Fruit fly (Drosophila melanogaster) whole organism, embryonic: Measurements from ENCODE around the gene Hrs.

Experiments
- CG10565 ChIP-seq: fragments of 200-800 bp; sonication (Bioruptor generic); optimal IDR thresholded peaks from 3 replicates; lab custom pipeline; 2016; ENCODE audit warnings: missing biosample characterization, mild to moderate bottlenecking, missing genetic modification characterization
- CG11085 ChIP-seq: fragments of 200-800 bp; sonication (Bioruptor generic); IDR thresholded peaks from 2 replicates; pipeline ENCODE4 v1.3.6; 2022; ENCODE audit warnings: missing biosample characterization, missing genetic modification characterization
- CG12769 ChIP-seq: fragments of 200-800 bp; sonication (Bioruptor generic); optimal IDR thresholded peaks from 2 replicates; lab custom pipeline; 2019; ENCODE audit warnings: missing biosample characterization, mild to moderate bottlenecking, missing genetic modification characterization, moderate library complexity
- CG14050 ChIP-seq: fragments of 200-800 bp; sonication (Bioruptor generic); IDR thresholded peaks from 3 replicates; pipeline ENCODE4 v1.3.6; 2022; ENCODE audit warnings: missing biosample characterization, missing genetic modification characterization
- CG14710 ChIP-seq: fragments of 200-800 bp; sonication (Bioruptor generic); optimal IDR thresholded peaks from 3 replicates; lab custom pipeline; 2019; ENCODE audit warnings: missing biosample characterization, mild to moderate bottlenecking, missing genetic modification characterization, moderate library complexity
- CG15011 ChIP-seq: fragments of 200-800 bp; sonication (Bioruptor generic); optimal IDR thresholded peaks from 3 replicates; lab custom pipeline; 2018; ENCODE audit warnings: missing biosample characterization, mild to moderate bottlenecking, missing genetic modification characterization
- CG15514 ChIP-seq: fragments of 200-800 bp; sonication (Bioruptor generic); optimal IDR thresholded peaks from 3 replicates; lab custom pipeline; 2017; ENCODE audit warnings: missing biosample characterization, missing genetic modification characterization, mild to moderate bottlenecking, moderate library complexity, missing genetic modification reagents
- CG15696 ChIP-seq: fragments of 200-800 bp; sonication (Bioruptor generic); optimal IDR thresholded peaks from 2 replicates; lab custom pipeline; 2019; ENCODE audit warnings: missing biosample characterization, mild to moderate bottlenecking, missing genetic modification characterization, moderate library complexity
- CG1603 ChIP-seq: fragments of 200-800 bp; sonication (Bioruptor generic); optimal IDR thresholded peaks from 2 replicates; lab custom pipeline; 2019; ENCODE audit warnings: missing biosample characterization, mild to moderate bottlenecking, missing genetic modification characterization, moderate library complexity
- CG17361 ChIP-seq: fragments of 200-800 bp; sonication (Bioruptor generic); IDR thresholded peaks from 3 replicates; pipeline ENCODE4 v1.3.6; 2022; ENCODE audit warnings: missing biosample characterization, missing genetic modification characterization
- CG2116 ChIP-seq: fragments of 200-800 bp; sonication (Bioruptor generic); optimal IDR thresholded peaks from 3 replicates; lab custom pipeline; 2018; ENCODE audit warnings: missing biosample characterization, mild to moderate bottlenecking, missing genetic modification characterization
- CG2199 ChIP-seq: fragments of 200-800 bp; sonication (Bioruptor generic); IDR thresholded peaks from 3 replicates; pipeline ENCODE4 v1.3.6; 2022; ENCODE audit warnings: missing biosample characterization, missing genetic modification characterization
- CG30403 ChIP-seq: fragments of 200-800 bp; sonication (Bioruptor generic); optimal IDR thresholded peaks from 3 replicates; lab custom pipeline; 2016; ENCODE audit warnings: missing biosample characterization, missing genetic modification characterization
- CG31441 ChIP-seq: fragments of 200-800 bp; sonication (Bioruptor generic); IDR thresholded peaks from 2 replicates; pipeline ENCODE4 v1.3.6; 2022; ENCODE audit warnings: missing biosample characterization, missing genetic modification characterization
- CG3407 ChIP-seq: fragments of 200-800 bp; sonication (Bioruptor generic); optimal IDR thresholded peaks from 2 replicates; lab custom pipeline; 2018; ENCODE audit warnings: missing biosample characterization, mild to moderate bottlenecking, missing genetic modification characterization
- CG3838 ChIP-seq: fragments of 200-800 bp; sonication (Bioruptor generic); optimal IDR thresholded peaks from 3 replicates; lab custom pipeline; 2016; ENCODE audit warnings: missing biosample characterization, missing genetic modification characterization
- CG6254 ChIP-seq: fragments of 200-800 bp; sonication (Bioruptor generic); optimal IDR thresholded peaks from 3 replicates; lab custom pipeline; 2017; ENCODE audit warnings: mild to moderate bottlenecking, missing biosample characterization, missing genetic modification reagents, missing genetic modification characterization
- CG7357 ChIP-seq: fragments of 200-800 bp; sonication (Bioruptor generic); IDR thresholded peaks from 3 replicates; pipeline ENCODE4 v1.3.6; 2022; ENCODE audit warnings: missing biosample characterization, missing genetic modification characterization
- CG7963 ChIP-seq: fragments of 200-800 bp; sonication (Bioruptor generic); IDR thresholded peaks from 3 replicates; pipeline ENCODE4 v1.3.6; 2022; ENCODE audit warnings: missing biosample characterization, missing genetic modification characterization; ENCODE audit not compliant: partially characterized antibody
- CG9797 ChIP-seq: fragments of 200-800 bp; sonication (Bioruptor generic); optimal IDR thresholded peaks from 3 replicates; lab custom pipeline; 2018; ENCODE audit warnings: missing biosample characterization, mild to moderate bottlenecking, missing genetic modification characterization
- CG9876 ChIP-seq: fragments of 200-800 bp; sonication (Bioruptor generic); optimal IDR thresholded peaks from 2 replicates; lab custom pipeline; 2016; ENCODE audit warnings: missing biosample characterization, missing genetic modification characterization
- Dip2 ChIP-seq: fragments of 200-800 bp; sonication (Bioruptor generic); IDR thresholded peaks from 2 replicates; pipeline ENCODE4 v1.3.6; 2022; ENCODE audit warnings: missing biosample characterization, missing genetic modification characterization
- Dll ChIP-seq: fragments of 200-800 bp; sonication (Bioruptor generic); IDR thresholded peaks from 4 replicates; pipeline ENCODE4 v1.3.6; 2022; ENCODE audit warnings: missing biosample characterization, missing genetic modification characterization; ENCODE audit not compliant: partially characterized antibody
- ERR ChIP-seq: fragments of 200-800 bp; sonication (Bioruptor generic); optimal IDR thresholded peaks from 2 replicates; lab custom pipeline; 2016; ENCODE audit warnings: missing biosample characterization, missing genetic modification characterization
- Ets65A ChIP-seq: fragments of 200-800 bp; sonication (Bioruptor generic); peaks from one replicate; lab custom pipeline; 2016; ENCODE audit warnings: missing biosample characterization, missing genetic modification characterization
- HLH3B ChIP-seq: fragments of 200-800 bp; sonication (Bioruptor generic); IDR thresholded peaks from 2 replicates; pipeline ENCODE4 v1.3.6; 2022; ENCODE audit warnings: missing biosample characterization, missing genetic modification characterization
- HLH4C ChIP-seq: fragments of 200-800 bp; sonication (Bioruptor generic); IDR thresholded peaks from 3 replicates; pipeline ENCODE4 v1.3.6; 2022; ENCODE audit warnings: missing biosample characterization, missing genetic modification characterization; ENCODE audit not compliant: partially characterized antibody
- HLH54F ChIP-seq: fragments of 200-800 bp; sonication (Bioruptor generic); optimal IDR thresholded peaks from 3 replicates; lab custom pipeline; 2016; ENCODE audit warnings: missing biosample characterization, missing genetic modification characterization
- HmgD ChIP-seq: fragments of 200-800 bp; sonication (Bioruptor generic); optimal IDR thresholded peaks from 3 replicates; lab custom pipeline; 2016; ENCODE audit warnings: missing biosample characterization, missing genetic modification characterization
- Hr51 ChIP-seq, 2 experiments: fragments of 200-800 bp; sonication (Bioruptor generic); optimal IDR thresholded peaks; 2 replicates in 1 of 2; 3 replicates in 1 of 2; lab custom pipeline; 2016 to 2018; ENCODE audit warnings: missing biosample characterization in 2 of 2, missing genetic modification characterization in 2 of 2, mild to moderate bottlenecking in 1 of 2, moderate library complexity in 1 of 2
- Ravus ChIP-seq: fragments of 200-800 bp; sonication (Bioruptor generic); IDR thresholded peaks from 2 replicates; pipeline ENCODE4 v1.3.6; 2022; ENCODE audit warnings: missing biosample characterization, missing genetic modification characterization
- Six4 ChIP-seq: fragments of 200-800 bp; sonication (Bioruptor generic); optimal IDR thresholded peaks from 2 replicates; lab custom pipeline; 2016; ENCODE audit warnings: missing biosample characterization, missing genetic modification characterization
- Sox102F ChIP-seq: fragments of 200-800 bp; sonication (Bioruptor generic); optimal IDR thresholded peaks from 2 replicates; lab custom pipeline; 2018; ENCODE audit warnings: missing biosample characterization, mild to moderate bottlenecking, missing genetic modification characterization, moderate library complexity
- ash1 ChIP-seq: fragments of 200-800 bp; sonication (Bioruptor generic); optimal IDR thresholded peaks from 2 replicates; lab custom pipeline; 2018; ENCODE audit warnings: missing biosample characterization, mild to moderate bottlenecking, missing genetic modification characterization
- btn ChIP-seq: fragments of 200-800 bp; sonication (Bioruptor generic); optimal IDR thresholded peaks from 2 replicates; lab custom pipeline; 2016; ENCODE audit warnings: missing biosample characterization, missing genetic modification characterization
- caup ChIP-seq: fragments of 200-800 bp; sonication (Bioruptor generic); optimal IDR thresholded peaks from 3 replicates; lab custom pipeline; 2017; ENCODE audit warnings: missing biosample characterization, mild to moderate bottlenecking, missing genetic modification characterization, moderate library complexity; ENCODE audit not compliant: severe bottlenecking
- crol ChIP-seq: fragments of 200-800 bp; sonication (Bioruptor generic); IDR thresholded peaks from 2 replicates; pipeline ENCODE4 v1.3.6; 2022; ENCODE audit warnings: missing biosample characterization, missing genetic modification characterization
- crp ChIP-seq, 2 experiments: fragments of 200-800 bp; sonication (Bioruptor generic); optimal IDR thresholded peaks; 2 replicates in 1 of 2; 3 replicates in 1 of 2; lab custom pipeline; 2017; ENCODE audit warnings: missing biosample characterization in 2 of 2, missing genetic modification characterization in 2 of 2, mild to moderate bottlenecking in 1 of 2, moderate library complexity in 1 of 2
- esg ChIP-seq: fragments of 200-800 bp; sonication (Bioruptor generic); conservative IDR thresholded peaks from 2 replicates; pipeline ENCODE4 v1.3.6; 2022; ENCODE audit warnings: missing biosample characterization, missing genetic modification characterization
- fd3F ChIP-seq: fragments of 200-800 bp; sonication (Bioruptor generic); optimal IDR thresholded peaks from 2 replicates; lab custom pipeline; 2018; ENCODE audit warnings: missing biosample characterization, mild to moderate bottlenecking, missing genetic modification characterization, moderate library complexity
- gem ChIP-seq: fragments of 200-800 bp; sonication (Bioruptor generic); optimal IDR thresholded peaks from 2 replicates; lab custom pipeline; 2019; ENCODE audit warnings: missing biosample characterization, mild to moderate bottlenecking, missing genetic modification characterization, moderate library complexity
- gsb-n ChIP-seq: fragments of 200-800 bp; sonication (Bioruptor generic); optimal IDR thresholded peaks from 3 replicates; lab custom pipeline; 2018; ENCODE audit warnings: missing biosample characterization, mild to moderate bottlenecking, missing genetic modification characterization
- jumu ChIP-seq: fragments of 200-800 bp; sonication (Bioruptor generic); optimal IDR thresholded peaks from 3 replicates; lab custom pipeline; 2016; ENCODE audit warnings: missing biosample characterization, missing genetic modification characterization
- lola ChIP-seq, 3 experiments: fragments of >200 bp in 2 of 3; fragments of 200-800 bp in 1 of 3; sonication (Bioruptor generic) in 1 of 3; optimal IDR thresholded peaks; 2 replicates each; lab custom pipeline; 2017 to 2019; ENCODE audit warnings: missing biosample characterization in 3 of 3, missing genetic modification characterization in 3 of 3, mild to moderate bottlenecking in 1 of 3, moderate library complexity in 1 of 3
- luna ChIP-seq: fragments of 200-800 bp; sonication (Bioruptor generic); optimal IDR thresholded peaks from 2 replicates; lab custom pipeline; 2016; ENCODE audit warnings: missing biosample characterization, missing genetic modification characterization
- tap ChIP-seq: fragments of 200-800 bp; optimal IDR thresholded peaks from 3 replicates; lab custom pipeline; 2019; ENCODE audit warnings: missing biosample characterization, mild to moderate bottlenecking, missing genetic modification characterization, moderate library complexity
- tio ChIP-seq: fragments of 200-800 bp; sonication (Bioruptor generic); optimal IDR thresholded peaks from 2 replicates; lab custom pipeline; 2017; ENCODE audit warnings: missing biosample characterization, missing genetic modification characterization, inconsistent platforms
- toy ChIP-seq: fragments of 200-800 bp; sonication (Bioruptor generic); IDR thresholded peaks from 2 replicates; pipeline ENCODE4 v1.3.6; 2022; ENCODE audit warnings: missing biosample characterization, missing genetic modification characterization
- tup ChIP-seq: fragments of 200-800 bp; sonication (Bioruptor generic); optimal IDR thresholded peaks from 2 replicates; lab custom pipeline; 2016; ENCODE audit warnings: missing biosample characterization, mild to moderate bottlenecking, missing genetic modification characterization, moderate library complexity
- vnd ChIP-seq: fragments of 200-800 bp; sonication (Bioruptor generic); IDR thresholded peaks from 3 replicates; pipeline ENCODE4 v1.3.6; 2022; ENCODE audit warnings: missing biosample characterization, missing genetic modification characterization; ENCODE audit not compliant: partially characterized antibody
- wor ChIP-seq: fragments of 200-800 bp; sonication (Bioruptor generic); IDR thresholded peaks from 2 replicates; pipeline ENCODE4 v1.3.6; 2022; ENCODE audit warnings: missing biosample characterization, missing genetic modification characterization

Hrs gene

dm6 chr2L:2767627-2768026 is 27.8 kb downstream of the Hrs start, which contains the start of the genes Taf10b and Taf10 (continued):
- TF ChIP-seq HmgD (GFP tag; lab: Kevin White, UChicago) (no peak), CG14050 (GFP tag; lab: Robert Waterston, UW) (no peak), CG1603 (peak; percentile 62), esg (no peak), HLH3B (GFP tag; lab: Robert Waterston, UW) (0 out of 2 replicates have a peak, but pooled peaks have one; percentile 24), CG14710 (peak; percentile 45), wor (GFP tag; lab: Robert Waterston, UW) (no peak), luna (no peak), jumu (GFP tag; lab: Kevin White, UChicago) (no peak), gsb-n (tag; lab: Kevin White, UChicago) (no peak), CG11085 (GFP tag; lab: Robert Waterston, UW) (no peak), CG3407 (GFP tag; lab: Kevin White, UChicago) (no peak), tio (GFP tag; lab: Kevin White, UChicago) (no peak), CG7357 (no peak), Dll (GFP tag; lab: Robert Waterston, UW) (peak; percentile 85), gem (tag; lab: Kevin White, UChicago) (no peak), CG15514 (peak; percentile 49), ERR (GFP tag; lab: Kevin White, UChicago) (peak; percentile 6), Six4 (GFP tag; lab: Kevin White, UChicago) (no peak), CG30403 (GFP tag; lab: Kevin White, UChicago) (no peak), Hr51 (GFP tag; optimal IDR thresholded peaks at IDR 0.05; lab: Kevin White, UChicago) (peak in 1 of 2 experiments; percentile 0), CG3838 (GFP tag; lab: Kevin White, UChicago) (no peak), CG10565 (GFP tag; lab: Kevin White, UChicago) (no peak), HLH4C (GFP tag; lab: Robert Waterston, UW) (peak; percentile 93), Ravus (GFP tag; lab: Robert Waterston, UW) (no peak), CG6254 (GFP tag; lab: Kevin White, UChicago) (no peak), Ets65A (no peak), Dip2 (GFP tag; lab: Robert Waterston, UW) (no peak), CG12769 (tag; lab: Kevin White, UChicago) (no peak), CG9876 (GFP tag; lab: Kevin White, UChicago) (no peak), crp (GFP tag; optimal IDR thresholded peaks at IDR 0.05; lab: Kevin White, UChicago) (peak in 1 of 2 experiments; percentile 75), fd3F (no peak), CG2116 (GFP tag; lab: Kevin White, UChicago) (peak; percentile 84), CG17361 (GFP tag; lab: Robert Waterston, UW) (no peak), CG31441 (GFP tag; lab: Robert Waterston, UW) (no peak), CG9797 (GFP tag; lab: Kevin White, UChicago) (peak; percentile 30), HLH54F (no peak), btn (GFP tag; lab: Kevin White, UChicago) (no peak), vnd (GFP tag; lab: Robert Waterston, UW) (peak; percentile 70), CG15696 (no peak), CG15011 (GFP tag; lab: Kevin White, UChicago) (no peak), CG2199 (GFP tag; lab: Robert Waterston, UW) (no peak), caup (GFP tag; lab: Kevin White, UChicago) (no peak), tap (tag; lab: Kevin White, UChicago) (no peak), tup (GFP tag; lab: Kevin White, UChicago) (no peak), lola (GFP tag; optimal IDR thresholded peaks at IDR 0.05; lab: Kevin White, UChicago) (no peak), CG7963 (peak; percentile 83), ash1 (GFP tag; lab: Kevin White, UChicago) (no peak), crol (GFP tag; lab: Robert Waterston, UW) (no peak), toy (GFP tag; lab: Robert Waterston, UW) (no peak), Sox102F (GFP tag; lab: Kevin White, UChicago) (no peak)
